Fruit fly (Drosophila melanogaster) whole organism, embryonic: ENCODE results near the gene PIG-U.

ENCODE experiments used
- ATbp ChIP-seq: fragments of 200-800 bp; sonication (Bioruptor generic); optimal IDR thresholded peaks from 2 replicates; lab custom pipeline; 2017; ENCODE audit warnings: missing biosample characterization, mild to moderate bottlenecking, missing genetic modification characterization, missing genetic modification reagents
- B-H2 ChIP-seq: fragments of 200-800 bp; sonication (Bioruptor generic); optimal IDR thresholded peaks from 2 replicates; lab custom pipeline; 2018; ENCODE audit warnings: missing biosample characterization, mild to moderate bottlenecking, missing genetic modification characterization
- Bdp1 ChIP-seq: fragments of 200-800 bp; sonication (Bioruptor generic); optimal IDR thresholded peaks from 3 replicates; lab custom pipeline; 2016; ENCODE audit warnings: missing biosample characterization, missing genetic modification characterization
- CG10267 ChIP-seq: fragments of 200-800 bp; sonication (Bioruptor generic); optimal IDR thresholded peaks from 2 replicates; lab custom pipeline; 2018; ENCODE audit warnings: missing biosample characterization, mild to moderate bottlenecking, missing genetic modification characterization, moderate library complexity
- CG11085 ChIP-seq: fragments of 200-800 bp; sonication (Bioruptor generic); IDR thresholded peaks from 2 replicates; pipeline ENCODE4 v1.3.6; 2022; ENCODE audit warnings: missing biosample characterization, missing genetic modification characterization
- CG11247 ChIP-seq: fragments of 200-800 bp; sonication (Bioruptor generic); IDR thresholded peaks from 2 replicates; pipeline ENCODE4 v1.3.6; 2022; ENCODE audit warnings: missing biosample characterization, missing genetic modification characterization
- CG1233 ChIP-seq: fragments of 200-800 bp; sonication (Bioruptor generic); optimal IDR thresholded peaks from 4 replicates; lab custom pipeline; 2018; ENCODE audit warnings: missing biosample characterization, mild to moderate bottlenecking, missing genetic modification characterization
- CG12744 ChIP-seq: fragments of 200-800 bp; sonication (Bioruptor generic); optimal IDR thresholded peaks from 2 replicates; lab custom pipeline; 2016; ENCODE audit warnings: missing biosample characterization, missing genetic modification characterization
- CG17186 ChIP-seq: fragments of 200-800 bp; sonication (Bioruptor generic); optimal IDR thresholded peaks from 3 replicates; lab custom pipeline; 2017; ENCODE audit warnings: missing biosample characterization, missing genetic modification reagents, missing genetic modification characterization
- CG17328 ChIP-seq: fragments of 200-800 bp; sonication (Bioruptor generic); IDR thresholded peaks from 2 replicates; pipeline ENCODE4 v1.3.6; 2022; ENCODE audit warnings: missing biosample characterization, missing genetic modification characterization
- CG17385 ChIP-seq: fragments of 200-800 bp; sonication (Bioruptor generic); optimal IDR thresholded peaks from 3 replicates; lab custom pipeline; 2018; ENCODE audit warnings: missing biosample characterization, mild to moderate bottlenecking, missing genetic modification characterization
- CG17568 ChIP-seq: fragments of 200-800 bp; sonication (Bioruptor generic); optimal IDR thresholded peaks from 2 replicates; lab custom pipeline; 2018; ENCODE audit warnings: missing biosample characterization, mild to moderate bottlenecking, missing genetic modification characterization, moderate library complexity
- CG1792 ChIP-seq: fragments of 200-800 bp; sonication (Bioruptor generic); optimal IDR thresholded peaks from 2 replicates; lab custom pipeline; 2016; ENCODE audit warnings: missing biosample characterization, missing genetic modification characterization
- CG2199 ChIP-seq: fragments of 200-800 bp; sonication (Bioruptor generic); IDR thresholded peaks from 3 replicates; pipeline ENCODE4 v1.3.6; 2022; ENCODE audit warnings: missing biosample characterization, missing genetic modification characterization
- CG3847 ChIP-seq: fragments of 200-800 bp; sonication (Bioruptor generic); IDR thresholded peaks from 2 replicates; pipeline ENCODE4 v1.3.6; 2022; ENCODE audit warnings: missing biosample characterization, missing genetic modification characterization
- CG4730 ChIP-seq: fragments of 200-800 bp; sonication (Bioruptor generic); IDR thresholded peaks from 2 replicates; pipeline ENCODE4 v1.3.6; 2022; ENCODE audit warnings: missing biosample characterization, missing genetic modification characterization
- CG5953 ChIP-seq: fragments of 200-800 bp; sonication (Bioruptor generic); IDR thresholded peaks from 2 replicates; pipeline ENCODE4 v1.3.6; 2022; ENCODE audit warnings: missing biosample characterization, missing genetic modification characterization
- CG8478 ChIP-seq: fragments of >200 bp; optimal IDR thresholded peaks from 2 replicates; lab custom pipeline; 2018
- Camta ChIP-seq: fragments of 200-800 bp; sonication (Bioruptor generic); optimal IDR thresholded peaks from 2 replicates; lab custom pipeline; 2016; ENCODE audit warnings: missing biosample characterization, missing genetic modification characterization
- D ChIP-seq, 2 experiments: fragments of 200-800 bp in 1 of 2; fragments of >200 bp in 1 of 2; sonication (Bioruptor generic) in 1 of 2; optimal IDR thresholded peaks; 2 replicates in 1 of 2; 3 replicates in 1 of 2; lab custom pipeline; 2017; ENCODE audit warnings: mild to moderate bottlenecking in 1 of 2, missing biosample characterization in 1 of 2, missing genetic modification characterization in 1 of 2, missing genetic modification reagents in 1 of 2
- Dip2 ChIP-seq: fragments of 200-800 bp; sonication (Bioruptor generic); IDR thresholded peaks from 2 replicates; pipeline ENCODE4 v1.3.6; 2022; ENCODE audit warnings: missing biosample characterization, missing genetic modification characterization
- Dip3 ChIP-seq: fragments of 200-800 bp; sonication (Bioruptor generic); optimal IDR thresholded peaks from 3 replicates; lab custom pipeline; 2016; ENCODE audit warnings: missing biosample characterization, missing genetic modification characterization
- Drgx ChIP-seq: fragments of 200-800 bp; sonication (Bioruptor generic); IDR thresholded peaks from 2 replicates; pipeline ENCODE4 v1.3.6; 2022; ENCODE audit warnings: missing biosample characterization, missing genetic modification characterization
- Elba2 ChIP-seq: fragments of 200-800 bp; sonication (Bioruptor generic); optimal IDR thresholded peaks from 3 replicates; lab custom pipeline; 2016; ENCODE audit warnings: missing biosample characterization, missing genetic modification characterization
- Fer2 ChIP-seq: fragments of 200-800 bp; sonication (Bioruptor generic); optimal IDR thresholded peaks from 2 replicates; lab custom pipeline; 2018; ENCODE audit warnings: missing biosample characterization, mild to moderate bottlenecking, missing genetic modification characterization, moderate library complexity
- Jarid2 ChIP-seq: fragments of 200-800 bp; sonication (Bioruptor generic); optimal IDR thresholded peaks from 3 replicates; lab custom pipeline; 2017; ENCODE audit warnings: mild to moderate bottlenecking, missing biosample characterization, missing genetic modification reagents, missing genetic modification characterization
- Mad ChIP-seq: fragments of 200-800 bp; sonication (Bioruptor generic); optimal IDR thresholded peaks from 2 replicates; lab custom pipeline; 2016; ENCODE audit warnings: missing biosample characterization, missing genetic modification characterization
- Nf-YA ChIP-seq: fragments of 200-800 bp; sonication (Bioruptor generic); IDR thresholded peaks from 2 replicates; pipeline ENCODE4 v1.3.6; 2022; ENCODE audit warnings: missing biosample characterization, missing genetic modification characterization
- Oli ChIP-seq: fragments of 200-800 bp; sonication (Bioruptor generic); optimal IDR thresholded peaks from 2 replicates; lab custom pipeline; 2018; ENCODE audit warnings: missing biosample characterization, mild to moderate bottlenecking, missing genetic modification characterization, moderate library complexity
- Optix ChIP-seq: fragments of 200-800 bp; sonication (Bioruptor generic); IDR thresholded peaks from 3 replicates; pipeline ENCODE4 v1.3.6; 2022; ENCODE audit warnings: missing biosample characterization, missing genetic modification characterization
- Usf ChIP-seq: fragments of 200-800 bp; sonication (Bioruptor generic); optimal IDR thresholded peaks from 2 replicates; lab custom pipeline; 2017; ENCODE audit warnings: missing genotype, missing biosample characterization, missing genetic modification characterization
- amos ChIP-seq: fragments of 200-800 bp; sonication (Bioruptor generic); IDR thresholded peaks from 2 replicates; pipeline ENCODE4 v1.3.6; 2022; ENCODE audit warnings: missing biosample characterization, missing genetic modification characterization; ENCODE audit not compliant: partially characterized antibody
- ara ChIP-seq: fragments of 200-800 bp; sonication (Bioruptor generic); IDR thresholded peaks from 2 replicates; pipeline ENCODE4 v1.3.6; 2022; ENCODE audit warnings: missing biosample characterization, missing genetic modification characterization
- chn ChIP-seq: fragments of 200-800 bp; sonication (Bioruptor generic); optimal IDR thresholded peaks from 2 replicates; lab custom pipeline; 2016; ENCODE audit warnings: missing biosample characterization, missing genetic modification characterization
- da ChIP-seq: fragments of 200-800 bp; sonication (Bioruptor generic); optimal IDR thresholded peaks from 2 replicates; lab custom pipeline; 2016; ENCODE audit warnings: missing biosample characterization, missing genetic modification characterization
- en ChIP-seq: fragments of 200-800 bp; sonication (Bioruptor generic); optimal IDR thresholded peaks from 2 replicates; lab custom pipeline; 2016; ENCODE audit warnings: missing biosample characterization, missing genetic modification characterization
- eyg ChIP-seq: fragments of 200-800 bp; sonication (Bioruptor generic); optimal IDR thresholded peaks from 3 replicates; lab custom pipeline; 2016; ENCODE audit warnings: missing biosample characterization, missing genetic modification characterization
- fd96Cb ChIP-seq: fragments of 200-800 bp; sonication (Bioruptor generic); optimal IDR thresholded peaks from 2 replicates; lab custom pipeline; 2018; ENCODE audit warnings: missing biosample characterization, mild to moderate bottlenecking, missing genetic modification characterization, moderate library complexity
- fru ChIP-seq: fragments of >200 bp; optimal IDR thresholded peaks from 2 replicates; lab custom pipeline; 2017
- insv ChIP-seq, 2 experiments: fragments of 200-800 bp; sonication (Bioruptor generic); optimal IDR thresholded peaks; 3 replicates each; lab custom pipeline; 2016 to 2018; ENCODE audit warnings: missing biosample characterization in 2 of 2, missing genetic modification characterization in 2 of 2
- jing ChIP-seq: fragments of 200-800 bp; sonication (Bioruptor generic); optimal IDR thresholded peaks from 2 replicates; lab custom pipeline; 2018; ENCODE audit warnings: missing biosample characterization, mild to moderate bottlenecking, missing genetic modification characterization
- kni ChIP-seq: fragments of 200-800 bp; sonication (Bioruptor generic); optimal IDR thresholded peaks from 3 replicates; lab custom pipeline; 2017; ENCODE audit warnings: mild to moderate bottlenecking, missing biosample characterization, missing genetic modification reagents, missing genetic modification characterization
- mam ChIP-seq: fragments of 200-800 bp; sonication (Bioruptor generic); optimal IDR thresholded peaks from 3 replicates; lab custom pipeline; 2016; ENCODE audit warnings: missing biosample characterization, missing genetic modification characterization
- nau ChIP-seq: fragments of 200-800 bp; sonication (Bioruptor generic); optimal IDR thresholded peaks from 3 replicates; lab custom pipeline; 2017; ENCODE audit warnings: missing biosample characterization, mild to moderate bottlenecking, missing genetic modification characterization, missing genetic modification reagents
- nmo ChIP-seq: fragments of 200-800 bp; sonication (Bioruptor generic); optimal IDR thresholded peaks from 2 replicates; lab custom pipeline; 2018; ENCODE audit warnings: missing biosample characterization, mild to moderate bottlenecking, missing genetic modification characterization, moderate library complexity
- pita ChIP-seq: fragments of 200-800 bp; sonication (Bioruptor generic); optimal IDR thresholded peaks from 2 replicates; lab custom pipeline; 2017; ENCODE audit warnings: missing biosample characterization, mild to moderate bottlenecking, missing genetic modification characterization
- ro ChIP-seq: fragments of 200-800 bp; sonication (Bioruptor generic); IDR thresholded peaks from 2 replicates; pipeline ENCODE4 v1.3.6; 2022; ENCODE audit warnings: missing biosample characterization, missing genetic modification characterization
- run ChIP-seq: fragments of 200-800 bp; sonication (Bioruptor generic); optimal IDR thresholded peaks from 3 replicates; lab custom pipeline; 2018; ENCODE audit warnings: missing biosample characterization, mild to moderate bottlenecking, missing genetic modification characterization
- sc ChIP-seq, 3 experiments: fragments of >200 bp in 2 of 3; fragments of 200-800 bp in 1 of 3; sonication (Bioruptor generic) in 1 of 3; optimal IDR thresholded peaks; 2 replicates in 2 of 3; 3 replicates in 1 of 3; lab custom pipeline; 2017; ENCODE audit warnings: mild to moderate bottlenecking in 1 of 3, missing biosample characterization in 1 of 3, missing genetic modification characterization in 1 of 3, missing genetic modification reagents in 1 of 3
- sim ChIP-seq: fragments of 200-800 bp; sonication (Bioruptor generic); IDR thresholded peaks from 2 replicates; pipeline ENCODE4 v1.3.6; 2022; ENCODE audit warnings: missing biosample characterization, missing genetic modification characterization
- sima ChIP-seq: fragments of 200-800 bp; sonication (Bioruptor generic); optimal IDR thresholded peaks from 2 replicates; lab custom pipeline; 2016; ENCODE audit warnings: missing biosample characterization, missing genetic modification characterization
- sob ChIP-seq: fragments of 200-800 bp; sonication (Bioruptor generic); IDR thresholded peaks from 2 replicates; pipeline ENCODE4 v1.3.6; 2022; ENCODE audit warnings: missing biosample characterization, missing genetic modification characterization

PIG-U gene

DNA sequence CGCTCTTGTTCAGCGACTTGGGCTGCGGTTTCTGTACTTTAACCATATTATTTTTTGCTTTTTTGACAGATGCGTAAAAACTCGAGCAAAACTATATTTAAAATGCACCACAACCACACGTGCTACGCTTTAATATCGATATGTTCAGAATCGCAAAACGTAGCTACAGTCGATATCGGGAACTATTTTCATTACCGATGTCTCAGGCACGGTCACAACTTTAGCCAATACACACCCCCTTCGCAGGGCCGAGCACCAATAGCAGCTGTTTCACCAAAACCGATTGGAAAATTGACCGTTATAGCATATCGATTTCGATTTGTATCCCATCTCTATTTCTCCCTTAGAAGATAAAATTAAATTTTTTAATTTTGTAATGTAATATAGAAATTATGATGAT is 3.2 kb upstream of the PIG-U start, which contains the start of gene CG13096 (continued):
- TF ChIP-seq nau (GFP tag; lab: Kevin White, UChicago) (no peak), CG11247 (no peak), D (optimal IDR thresholded peaks at IDR 0.05; lab: Kevin White, UChicago) (no peak), D (GFP tag; optimal IDR thresholded peaks at IDR 0.05; lab: Kevin White, UChicago) (no peak), insv (GFP tag; optimal IDR thresholded peaks at IDR 0.05; lab: Kevin White, UChicago) (peak in 1 of 2 experiments; percentile 37), Elba2 (no peak), CG2199 (GFP tag; lab: Robert Waterston, UW) (no peak), CG1233 (GFP tag; lab: Kevin White, UChicago) (no peak), CG5953 (GFP tag; lab: Robert Waterston, UW) (no peak), CG11085 (GFP tag; lab: Robert Waterston, UW) (no peak), nmo (peak; percentile 71), Nf-YA (GFP tag; lab: Robert Waterston, UW) (no peak), da (GFP tag; lab: Kevin White, UChicago) (no peak), CG10267 (tag; lab: Kevin White, UChicago) (peak; percentile 74), run (tag; lab: Kevin White, UChicago) (no peak), chn (GFP tag; lab: Kevin White, UChicago) (peak; percentile 32), fru (lab: Kevin White, UChicago) (no peak), eyg (GFP tag; lab: Kevin White, UChicago) (no peak), Oli (no peak), CG4730 (no peak), CG8478 (lab: Kevin White, UChicago) (no peak), Dip2 (GFP tag; lab: Robert Waterston, UW) (no peak), Drgx (GFP tag; lab: Robert Waterston, UW) (no peak), CG3847 (GFP tag; lab: Robert Waterston, UW) (peak; percentile 53; the same call in 1 of the 2 replicates), CG1792 (no peak), Fer2 (no peak), amos (GFP tag; lab: Robert Waterston, UW) (peak; percentile 99), pita (GFP tag; lab: Kevin White, UChicago) (peak; percentile 78), sc (optimal IDR thresholded peaks at IDR 0.05; lab: Kevin White, UChicago) (no peak), sc (GFP tag; optimal IDR thresholded peaks at IDR 0.05; lab: Kevin White, UChicago) (no peak), sima (GFP tag; lab: Kevin White, UChicago) (no peak), ro (GFP tag; lab: Robert Waterston, UW) (no peak), Bdp1 (peak; percentile 27), CG17568 (GFP tag; lab: Kevin White, UChicago) (no peak), CG12744 (GFP tag; lab: Kevin White, UChicago) (no peak), CG17186 (GFP tag; lab: Kevin White, UChicago) (peak; percentile 72), kni (GFP tag; lab: Kevin White, UChicago) (no peak), Usf (GFP tag; lab: Kevin White, UChicago) (no peak), Dip3 (GFP tag; lab: Kevin White, UChicago) (no peak), ara (GFP tag; lab: Robert Waterston, UW) (no peak), Mad (peak; percentile 49), ATbp (GFP tag; lab: Kevin White, UChicago) (no peak), Camta (GFP tag; lab: Kevin White, UChicago) (no peak), en (GFP tag; lab: Kevin White, UChicago) (no peak), mam (peak; percentile 41), Optix (GFP tag; lab: Robert Waterston, UW) (no peak), Jarid2 (GFP tag; lab: Kevin White, UChicago) (no peak), CG17385 (GFP tag; lab: Kevin White, UChicago) (no peak), sob (GFP tag; lab: Robert Waterston, UW) (no peak), fd96Cb (no peak), sim (GFP tag; lab: Robert Waterston, UW) (no peak), B-H2 (GFP tag; lab: Kevin White, UChicago) (peak; percentile 49), CG17328 (GFP tag; lab: Robert Waterston, UW) (no peak), jing (GFP tag; lab: Kevin White, UChicago) (no peak)
